Fruit fly (Drosophila melanogaster) S2 (cell line): ENCODE measurements around the gene CG17666.

Experiments used
- CG8478 ChIP-seq: fragments of >200 bp; optimal IDR thresholded peaks from 2 replicates; lab custom pipeline; 2018
- CTCF ChIP-seq, 2 experiments: fragments of >200 bp; optimal IDR thresholded peaks; 2 replicates each; lab custom pipeline; 2018

Gene CG17666

dm6 chr3L:12789875-12790373 is 8.8 kb downstream of the CG17666 start, which contains the start of gene CG42709:
Gene CG42709, plus strand, starts transcription at chr3L:12790192.
- TF ChIP-seq CG8478 (no peak), CTCF (optimal IDR thresholded peaks at IDR 0.05; lab: Kevin White, UChicago) (no peak)

dm6 chr3L:12790783-12791678 is 9.9 kb downstream of the CG17666 start:
- TF ChIP-seq CG8478: no peak
- no peak for TF ChIP-seq CTCF (optimal IDR thresholded peaks at IDR 0.05; lab: Kevin White, UChicago)

DNA sequence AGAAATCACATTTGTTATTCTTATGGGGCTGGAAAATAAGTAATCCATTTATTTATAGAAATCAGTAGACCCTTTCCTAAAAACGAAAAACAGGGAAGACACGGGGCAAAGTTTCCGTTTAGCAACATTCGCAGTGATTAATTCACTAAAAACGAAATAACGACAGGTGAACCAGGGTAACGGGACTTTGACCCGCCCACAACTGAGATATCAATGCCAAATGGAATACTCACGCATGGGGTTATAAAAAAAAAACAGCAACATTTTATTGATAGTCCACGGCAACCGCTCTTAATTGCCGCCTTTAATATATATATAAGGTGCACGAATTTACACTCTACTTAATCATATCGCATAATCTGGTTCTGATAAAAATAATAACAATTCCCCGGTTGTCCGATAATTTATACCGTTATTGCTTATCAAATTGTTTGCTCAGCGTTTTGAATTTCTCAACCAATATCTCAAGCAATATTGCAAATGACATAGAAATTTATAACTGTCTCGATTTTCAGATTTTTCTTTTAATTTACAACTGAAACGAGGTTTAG is 10.6 kb downstream of the CG17666 start:
- TF ChIP-seq CG8478 (no peak), CTCF (optimal IDR thresholded peaks at IDR 0.05; lab: Kevin White, UChicago) (no peak)

DNA sequence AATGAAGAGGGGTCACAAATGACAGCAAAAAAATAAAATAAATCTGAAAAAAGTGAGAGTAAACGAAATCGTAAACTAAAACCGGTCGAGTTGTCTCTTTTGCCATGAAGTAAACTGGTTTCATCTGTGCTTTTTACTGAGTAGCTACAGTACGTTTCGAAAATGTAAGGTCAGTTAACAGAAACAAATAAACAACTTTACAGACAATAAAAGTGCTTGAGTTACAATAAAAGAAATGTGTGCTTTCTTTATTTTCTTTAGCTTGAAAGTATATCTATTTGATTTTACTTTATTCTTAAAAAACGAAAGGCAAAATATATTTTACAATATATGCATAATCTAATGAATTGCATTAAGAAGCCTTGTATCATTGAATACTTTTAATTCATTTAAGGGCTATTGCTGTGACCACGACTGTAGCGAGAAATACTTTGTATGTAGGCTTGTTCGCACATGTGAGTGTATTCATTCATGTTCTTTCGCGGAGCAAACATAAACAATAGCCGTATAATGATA is 11.9 kb downstream of the CG17666 start:
- no peak for TF ChIP-seq CTCF (optimal IDR thresholded peaks at IDR 0.05; lab: Kevin White, UChicago)
- TF ChIP-seq CG8478: no peak

dm6 chr3L:12794532-12794931 is 13.4 kb downstream of the CG17666 start:
- TF ChIP-seq CTCF (optimal IDR thresholded peaks at IDR 0.05; lab: Kevin White, UChicago) (no peak), CG8478 (no peak)

- TF ChIP-seq CG8478 (no peak), CTCF (optimal IDR thresholded peaks at IDR 0.05; lab: Kevin White, UChicago) (no peak)
Measured at dm6 chr3L:12796077-12796641, 15.0 kb downstream of the CG17666 start.

DNA sequence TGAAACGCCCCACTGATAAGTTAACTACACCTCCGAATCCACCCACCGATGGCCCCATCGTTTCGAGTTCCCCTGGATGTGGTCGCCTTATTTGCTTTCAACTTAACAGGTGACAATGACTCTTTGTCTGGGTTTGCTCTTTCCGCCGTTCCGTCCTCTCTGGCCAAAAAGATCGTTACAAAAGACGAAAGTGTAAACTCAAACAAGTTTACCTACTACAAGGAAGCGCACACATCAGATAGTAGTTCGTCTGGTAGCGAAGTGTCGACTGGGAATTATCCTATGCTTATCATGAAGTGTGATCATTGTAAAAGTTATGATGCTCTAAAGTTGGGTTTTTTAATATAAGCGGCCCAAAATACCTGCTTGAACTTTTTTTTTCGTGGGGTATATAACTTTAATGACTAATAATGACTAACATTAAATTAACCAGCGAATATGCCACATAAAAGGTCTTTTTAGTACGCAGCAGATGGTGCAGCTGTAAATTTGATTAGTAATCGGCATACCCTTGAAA is 17.7 kb downstream of the CG17666 start:
- TF ChIP-seq CTCF (optimal IDR thresholded peaks at IDR 0.05; lab: Kevin White, UChicago) (no peak), CG8478 (no peak)

DNA sequence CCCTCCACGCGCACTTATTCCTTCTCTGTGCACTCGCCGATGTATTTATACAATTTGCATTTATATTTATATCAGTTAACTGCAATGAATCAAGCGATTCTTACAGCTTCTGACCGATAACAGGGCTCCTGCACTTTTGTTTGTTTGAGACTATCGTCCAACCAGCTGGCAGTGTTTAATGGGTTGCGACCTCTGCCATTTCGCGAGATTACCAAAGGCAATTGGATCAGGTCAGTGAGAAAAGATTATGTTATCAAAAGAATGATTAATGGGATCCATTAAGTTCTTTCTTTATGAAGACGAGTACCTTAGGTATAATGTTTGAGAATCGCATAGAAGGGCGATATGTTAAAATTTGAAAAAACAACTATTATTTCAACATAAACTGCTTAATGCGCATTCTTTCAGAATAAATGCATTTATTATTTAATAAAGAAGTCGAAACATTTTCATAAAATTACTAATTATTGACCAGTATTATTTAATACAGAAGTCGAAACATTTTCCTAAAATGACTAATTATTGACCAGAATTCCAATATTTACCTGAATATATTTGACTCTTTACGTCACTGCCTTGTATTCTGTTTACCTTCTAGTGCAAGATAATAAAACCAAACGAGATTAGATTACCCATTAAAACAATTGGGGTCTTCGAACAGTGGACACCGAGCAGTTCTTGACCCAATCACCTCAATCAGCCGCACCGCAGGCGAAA is 18.5 kb downstream of the CG17666 start:
- TF ChIP-seq CG8478 (no peak), CTCF (optimal IDR thresholded peaks at IDR 0.05; lab: Kevin White, UChicago) (no peak)

DNA sequence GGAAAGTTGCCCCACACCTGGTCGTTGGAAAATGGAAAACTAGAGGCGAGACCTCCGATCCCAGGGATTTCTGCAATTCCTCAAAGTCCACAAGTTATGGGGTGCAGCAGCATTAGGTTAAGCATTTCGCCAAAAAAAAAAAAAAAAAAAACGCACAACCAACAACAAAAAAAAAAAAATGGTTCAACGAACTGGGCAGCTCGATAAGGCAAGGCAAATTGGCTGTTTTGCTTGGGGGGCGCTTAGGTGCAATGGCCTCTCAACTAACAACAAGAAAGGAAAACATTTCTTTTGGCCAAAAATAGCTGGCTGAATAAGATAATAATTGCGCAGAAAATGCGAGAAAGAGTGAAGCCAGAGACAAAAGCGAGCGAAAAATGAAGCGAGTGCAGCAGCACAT is 19.0 kb downstream of the CG17666 start:
- TF ChIP-seq CTCF (optimal IDR thresholded peaks at IDR 0.05; lab: Kevin White, UChicago) (no peak), CG8478 (no peak)

DNA sequence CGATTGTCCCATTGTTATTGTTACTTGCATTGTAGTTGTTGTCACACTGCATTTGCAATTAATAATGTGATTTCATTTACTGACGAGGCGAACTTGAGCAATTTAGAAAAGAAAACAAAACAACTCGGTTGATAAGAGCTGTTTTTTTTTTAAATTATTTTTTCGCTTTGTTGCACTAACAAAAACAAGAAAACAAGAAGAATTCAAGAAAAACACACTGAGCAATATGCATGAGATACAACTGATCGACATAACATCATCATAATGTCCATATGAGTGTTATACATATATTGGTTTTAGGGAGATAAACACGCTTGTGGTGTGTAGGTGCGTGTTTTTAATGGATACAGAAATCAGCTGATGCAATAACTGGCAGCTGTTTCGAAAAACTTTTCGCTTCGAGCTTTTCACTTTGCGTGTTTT is 21.3 kb downstream of the CG17666 start:
- no peak for TF ChIP-seq CTCF (optimal IDR thresholded peaks at IDR 0.05; lab: Kevin White, UChicago)
- no peak for TF ChIP-seq CG8478

DNA sequence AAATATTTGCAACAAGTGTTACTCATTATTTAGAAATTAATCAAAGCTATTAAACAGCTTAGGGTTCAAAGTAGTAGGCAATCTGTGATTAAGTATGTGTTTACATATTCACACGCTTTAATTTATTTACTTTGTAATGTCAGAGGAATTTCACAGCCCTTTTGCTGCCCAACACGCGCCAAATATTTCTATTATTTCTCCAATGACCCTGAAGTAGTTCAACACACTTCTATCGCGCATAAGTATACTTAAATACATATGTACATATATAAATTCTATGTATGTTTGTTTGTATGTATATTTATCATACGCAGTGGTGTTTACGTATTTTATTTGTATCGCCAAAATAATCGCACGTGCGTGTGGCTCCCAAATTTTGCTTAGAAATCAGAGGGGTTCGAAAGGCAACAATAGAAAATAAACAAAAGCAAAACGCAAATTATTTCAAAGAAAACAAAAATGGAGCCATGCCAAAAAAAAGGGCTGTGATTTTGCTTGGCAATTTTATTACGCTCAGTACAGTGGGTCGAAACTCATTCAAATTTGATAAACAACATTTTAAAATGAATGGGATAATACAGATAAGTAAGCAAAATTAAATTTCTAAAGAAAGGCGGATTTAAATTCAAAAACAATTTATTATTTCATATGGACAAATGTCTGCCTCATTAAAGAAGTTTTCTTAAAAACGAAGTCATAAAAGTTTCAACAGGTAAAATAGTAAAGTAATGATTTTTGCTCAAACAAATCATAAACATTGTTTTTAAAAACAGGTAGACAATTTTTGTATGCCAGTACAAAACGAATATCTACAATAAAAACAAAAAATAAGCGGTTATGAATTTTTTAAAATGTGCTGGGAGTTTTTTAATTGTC is 22.3 kb downstream of the CG17666 start:
- TF ChIP-seq CTCF (optimal IDR thresholded peaks at IDR 0.05; lab: Kevin White, UChicago): no peak
- no peak for TF ChIP-seq CG8478

DNA sequence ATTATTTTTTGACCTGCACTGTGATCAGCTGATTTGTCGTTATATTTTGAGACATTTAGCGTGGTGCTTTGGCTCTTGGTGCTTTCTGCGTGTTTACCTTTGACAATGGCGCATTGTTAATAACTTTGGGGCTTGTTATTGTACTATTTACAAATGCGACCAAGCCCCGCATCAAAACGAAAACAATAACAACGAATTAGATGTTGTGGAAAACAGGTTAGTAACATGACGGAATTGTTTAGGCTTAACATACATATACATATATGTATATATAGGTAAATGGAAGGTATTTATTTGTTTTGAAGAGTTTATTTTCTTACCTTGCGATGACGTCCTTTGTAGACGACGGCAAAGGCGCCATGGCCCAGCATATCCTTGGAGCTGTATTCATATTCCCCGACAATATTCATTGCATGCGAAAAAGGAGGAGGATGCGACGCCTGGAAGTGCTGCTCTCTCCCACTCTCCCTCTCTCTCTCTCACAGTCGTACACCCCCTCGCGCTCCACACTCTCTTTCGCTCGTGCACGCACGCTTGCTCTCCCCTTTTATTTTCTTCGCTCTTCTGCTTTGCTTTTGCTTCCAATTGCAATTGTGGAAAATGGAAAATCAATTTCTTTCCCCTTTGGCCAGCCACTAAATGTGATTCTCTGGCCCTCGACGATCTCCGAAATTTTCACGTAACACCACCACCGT is 23.1 kb downstream of the CG17666 start:
- TF ChIP-seq CTCF (optimal IDR thresholded peaks at IDR 0.05; lab: Kevin White, UChicago) (no peak), CG8478 (no peak)

DNA sequence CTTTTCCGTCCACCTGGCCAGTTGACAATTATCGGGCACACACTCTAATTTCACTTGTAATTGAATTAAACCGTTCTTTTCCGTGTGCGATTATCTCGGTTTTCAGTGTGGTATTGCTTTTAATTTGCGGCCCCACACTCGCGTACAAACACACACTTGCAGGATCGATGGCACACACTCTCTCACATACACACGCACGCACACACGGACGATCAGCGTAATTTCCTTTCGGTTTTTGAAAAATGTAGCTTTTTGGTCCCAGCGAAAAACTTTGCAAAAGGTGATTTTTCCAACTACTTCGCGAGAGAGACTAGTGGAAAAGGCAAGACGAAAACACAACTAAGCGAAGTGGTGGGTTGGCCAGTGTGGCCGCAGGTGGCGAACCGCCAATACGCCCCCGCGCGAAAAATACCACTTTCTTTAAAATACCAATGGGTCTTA is 23.6 kb downstream of the CG17666 start, which contains the start of gene Atg1:
Gene Atg1 (minus strand): TSS at position 387 of the 441 bp plus-strand sequence.
- TF ChIP-seq CTCF (optimal IDR thresholded peaks at IDR 0.05; lab: Kevin White, UChicago) (peak; percentile 6 to 15), CG8478 (no peak)
